Worm (Caenorhabditis elegans) whole organism, L2 larva: ENCODE results near the gene H11E01.3.
A peak's percentile ranks its signal among the peaks of the same experiment; 100 is the strongest.

Source experiments
- C34F6.9 ChIP-seq: fragments of 150-350 bp; optimal IDR thresholded peaks from 2 replicates; lab custom pipeline; 2014; ENCODE audit warnings: missing biosample characterization, missing genetic modification characterization
- F13H6.1 ChIP-seq: sonication (generic microtip); optimal IDR thresholded peaks from 2 replicates; lab custom pipeline; 2016; ENCODE audit warnings: missing genetic modification characterization, missing compliant biosample characterization
- Y55F3AM.14 ChIP-seq: fragments of 200-800 bp; sonication (Bioruptor generic); optimal IDR thresholded peaks from 2 replicates; lab custom pipeline; 2018; ENCODE audit warnings: mild to moderate bottlenecking, missing genetic modification characterization, missing compliant biosample characterization
- ZK546.5 ChIP-seq: sonication (generic microtip); optimal IDR thresholded peaks from 2 replicates; lab custom pipeline; 2017; ENCODE audit warnings: missing biosample characterization, missing genetic modification characterization
- ama-1 ChIP-seq: fragments of 150-350 bp; optimal IDR thresholded peaks from 2 replicates; lab custom pipeline; 2018; ENCODE audit warnings: inconsistent platforms
- blmp-1 ChIP-seq: sonication (generic microtip); optimal IDR thresholded peaks from 2 replicates; lab custom pipeline; 2017; ENCODE audit warnings: missing genetic modification characterization, mild to moderate bottlenecking, missing compliant biosample characterization, antibody characterized with exemption, moderate library complexity; ENCODE audit not compliant: insufficient read depth
- ceh-16 ChIP-seq: fragments of 150-350 bp; optimal IDR thresholded peaks from 2 replicates; lab custom pipeline; 2014; ENCODE audit warnings: missing biosample characterization, missing genetic modification characterization
- crh-2 ChIP-seq: sonication (generic microtip); optimal IDR thresholded peaks from 2 replicates; lab custom pipeline; 2017; ENCODE audit warnings: missing biosample characterization, missing genetic modification characterization
- dmd-4 ChIP-seq: sonication (generic microtip); optimal IDR thresholded peaks from 2 replicates; lab custom pipeline; 2017; ENCODE audit warnings: missing biosample characterization, missing genetic modification characterization
- egl-27 ChIP-seq: sonication (generic microtip); optimal IDR thresholded peaks from 3 replicates; lab custom pipeline; 2017; ENCODE audit warnings: missing biosample characterization, missing genetic modification reagents, missing genetic modification characterization
- elt-3 ChIP-seq: sonication (generic microtip); optimal IDR thresholded peaks from 2 replicates; lab custom pipeline; 2017; ENCODE audit warnings: missing biosample characterization, missing genetic modification characterization
- fos-1 ChIP-seq: fragments of 150-350 bp; optimal IDR thresholded peaks from 2 replicates; lab custom pipeline; 2014; ENCODE audit warnings: missing biosample characterization, missing genetic modification characterization
- lin-11 ChIP-seq: fragments of 150-350 bp; sonication (generic microtip); optimal IDR thresholded peaks from 2 replicates; lab custom pipeline; 2014; ENCODE audit warnings: missing biosample characterization, missing genetic modification characterization, inconsistent platforms, mixed read lengths
- lin-13 ChIP-seq: fragments of 150-350 bp; optimal IDR thresholded peaks from 2 replicates; lab custom pipeline; 2014; ENCODE audit warnings: missing biosample characterization, missing genetic modification reagents, missing genetic modification characterization
- lin-39 ChIP-seq: fragments of 150-350 bp; optimal IDR thresholded peaks from 2 replicates; lab custom pipeline; 2014; ENCODE audit warnings: missing biosample characterization, missing genetic modification reagents, missing genetic modification characterization
- lsy-2 ChIP-seq, 2 experiments: fragments of 150-350 bp in 1 of 2; sonication (generic microtip) in 1 of 2; optimal IDR thresholded peaks; 2 replicates each; lab custom pipeline; 2014 to 2017; ENCODE audit warnings: missing biosample characterization in 2 of 2, missing genetic modification characterization in 2 of 2
- mab-5 ChIP-seq: fragments of 150-350 bp; optimal IDR thresholded peaks from 2 replicates; lab custom pipeline; 2014; ENCODE audit warnings: missing biosample characterization, missing genetic modification characterization
- mbf-1 ChIP-seq: sonication (generic microtip); optimal IDR thresholded peaks from 2 replicates; lab custom pipeline; 2017; ENCODE audit warnings: missing biosample characterization, missing genetic modification characterization
- nhr-10 ChIP-seq: sonication (generic microtip); optimal IDR thresholded peaks from 2 replicates; lab custom pipeline; 2017; ENCODE audit warnings: missing biosample characterization, missing genetic modification characterization
- nhr-11 ChIP-seq: fragments of 150-350 bp; optimal IDR thresholded peaks from 2 replicates; lab custom pipeline; 2014; ENCODE audit warnings: missing biosample characterization, missing genetic modification characterization
- nhr-12 ChIP-seq: fragments of 150-350 bp; optimal IDR thresholded peaks from 2 replicates; lab custom pipeline; 2014; ENCODE audit warnings: missing biosample characterization, missing genetic modification characterization
- nhr-129 ChIP-seq: fragments of 150-350 bp; optimal IDR thresholded peaks from 2 replicates; lab custom pipeline; 2014; ENCODE audit warnings: missing biosample characterization, missing genetic modification characterization
- nhr-21 ChIP-seq: fragments of 150-350 bp; optimal IDR thresholded peaks from 2 replicates; lab custom pipeline; 2014; ENCODE audit warnings: missing biosample characterization, missing genetic modification characterization
- nhr-237 ChIP-seq: fragments of 150-350 bp; optimal IDR thresholded peaks from 2 replicates; lab custom pipeline; 2014; ENCODE audit warnings: missing biosample characterization, missing genetic modification characterization
- nhr-25 ChIP-seq: fragments of 150-350 bp; sonication (generic microtip); optimal IDR thresholded peaks from 3 replicates; lab custom pipeline; 2014; ENCODE audit warnings: missing biosample characterization, missing genetic modification characterization
- nhr-6 ChIP-seq: fragments of 150-350 bp; optimal IDR thresholded peaks from 2 replicates; lab custom pipeline; 2014; ENCODE audit warnings: missing biosample characterization, missing genetic modification characterization
- nhr-77 ChIP-seq: fragments of 150-350 bp; optimal IDR thresholded peaks from 2 replicates; lab custom pipeline; 2014; ENCODE audit warnings: missing biosample characterization, missing genetic modification characterization
- peb-1 ChIP-seq: fragments of 150-350 bp; optimal IDR thresholded peaks from 2 replicates; lab custom pipeline; 2014; ENCODE audit warnings: missing biosample characterization, missing genetic modification characterization
- sem-4 ChIP-seq: fragments of 150-350 bp; optimal IDR thresholded peaks from 2 replicates; lab custom pipeline; 2014; ENCODE audit warnings: missing biosample characterization, missing genetic modification reagents, missing genetic modification characterization
- sma-3 ChIP-seq: sonication (generic microtip); optimal IDR thresholded peaks from 2 replicates; lab custom pipeline; 2016; ENCODE audit warnings: missing genetic modification reagents, missing genetic modification characterization, missing compliant biosample characterization
- sma-9 ChIP-seq, 2 experiments: fragments of 150-350 bp in 1 of 2; sonication (generic microtip) in 1 of 2; optimal IDR thresholded peaks; 2 replicates each; lab custom pipeline; 2014 to 2016; ENCODE audit warnings: missing genetic modification characterization in 2 of 2, mild to moderate bottlenecking in 1 of 2, missing biosample characterization in 1 of 2, missing compliant biosample characterization in 1 of 2, missing genetic modification reagents in 1 of 2, moderate library complexity in 1 of 2
- snpc-4 ChIP-seq: fragments of 150-350 bp; optimal IDR thresholded peaks from 2 replicates; lab custom pipeline; 2014; ENCODE audit warnings: missing biosample characterization, missing genetic modification characterization
- unc-62 ChIP-seq: fragments of 150-350 bp; optimal IDR thresholded peaks from 2 replicates; lab custom pipeline; 2014; ENCODE audit warnings: missing biosample characterization, missing genetic modification reagents, missing genetic modification characterization
- zag-1 ChIP-seq: fragments of 150-350 bp; optimal IDR thresholded peaks from 2 replicates; lab custom pipeline; 2014; ENCODE audit warnings: missing biosample characterization, missing genetic modification characterization
- ztf-1 ChIP-seq: fragments of 200-800 bp; sonication (Bioruptor generic); conservative IDR thresholded peaks from 2 replicates; pipeline ENCODE4 v1.3.6; 2022; ENCODE audit warnings: missing genetic modification characterization, missing compliant biosample characterization
- ztf-11 ChIP-seq: sonication (generic microtip); optimal IDR thresholded peaks from 2 replicates; lab custom pipeline; 2017; ENCODE audit warnings: missing biosample characterization, missing genetic modification characterization
- ztf-4 ChIP-seq: fragments of 150-350 bp; optimal IDR thresholded peaks from 2 replicates; lab custom pipeline; 2014; ENCODE audit warnings: missing biosample characterization, missing genetic modification characterization

Gene H11E01.3

ce11 chrX:1604606-1605005 lies at the start of gene H11E01.3:
TSS of gene H11E01.3 (plus strand) at chrX:1604906.
- TF ChIP-seq mbf-1 (tag; lab: Kevin White, UChicago) (no peak), fos-1 (tag; lab: Kevin White, UChicago) (no peak), nhr-25 (no peak), ZK546.5 (tag; lab: Kevin White, UChicago) (no peak), lin-11 (tag; lab: Kevin White, UChicago) (no peak), nhr-11 (tag; lab: Kevin White, UChicago) (no peak)

- TF ChIP-seq nhr-77 (tag; lab: Kevin White, UChicago) (no peak), nhr-129 (tag; lab: Kevin White, UChicago) (no peak), sma-9 (GFP tag; optimal IDR thresholded peaks at IDR 0.05; lab: Kevin White, UChicago) (no peak), sma-9 (tag; optimal IDR thresholded peaks at IDR 0.05; lab: Kevin White, UChicago) (no peak), dmd-4 (tag; lab: Kevin White, UChicago) (no peak), C34F6.9 (tag; lab: Kevin White, UChicago) (no peak), lin-39 (tag; lab: Kevin White, UChicago) (no peak), nhr-21 (no peak), lin-13 (no peak), elt-3 (tag; lab: Kevin White, UChicago) (no peak), snpc-4 (tag; lab: Kevin White, UChicago) (no peak), mbf-1 (tag; lab: Kevin White, UChicago) (no peak), blmp-1 (tag; lab: Kevin White, UChicago) (no peak), ceh-16 (tag; lab: Kevin White, UChicago) (no peak), nhr-25 (no peak), nhr-10 (tag; lab: Kevin White, UChicago) (no peak), ztf-11 (tag; lab: Kevin White, UChicago) (no peak), nhr-6 (no peak)
Observed at ce11 chrX:1556917-1557316, 47.8 kb upstream of the H11E01.3 start.

ce11 chrX:1568377-1568776 lies 36.3 kb upstream of the H11E01.3 start, which contains the start of gene H02F09.3:
TSS of gene H02F09.3 (plus strand) at chrX:1568677.
- TF ChIP-seq nhr-21, result no peak
- TF ChIP-seq egl-27 (tag; lab: Kevin White, UChicago), result no peak
- no peak for TF ChIP-seq unc-62 (GFP tag; lab: Kevin White, UChicago)

ce11 chrX:1571949-1572348 lies 32.8 kb upstream of the H11E01.3 start, which contains the start of gene H02F09.2:
TSS of gene H02F09.2 (plus strand) at chrX:1572249.
- TF ChIP-seq peb-1 (tag; lab: Kevin White, UChicago) (no peak), mbf-1 (tag; lab: Kevin White, UChicago) (no peak), nhr-77 (tag; lab: Kevin White, UChicago) (no peak), nhr-10 (tag; lab: Kevin White, UChicago) (no peak), lsy-2 (tag; optimal IDR thresholded peaks at IDR 0.05; lab: Kevin White, UChicago) (no peak), ztf-11 (tag; lab: Kevin White, UChicago) (no peak), ceh-16 (tag; lab: Kevin White, UChicago) (no peak), crh-2 (tag; lab: Kevin White, UChicago) (no peak), zag-1 (tag; lab: Kevin White, UChicago) (no peak), dmd-4 (tag; lab: Kevin White, UChicago) (no peak), nhr-6 (no peak)

- TF ChIP-seq nhr-6 (no peak), ztf-11 (tag; lab: Kevin White, UChicago) (no peak), ztf-1 (GFP tag; lab: Robert Waterston, UW) (no peak), mbf-1 (tag; lab: Kevin White, UChicago) (no peak), zag-1 (tag; lab: Kevin White, UChicago) (no peak), nhr-10 (tag; lab: Kevin White, UChicago) (no peak), ztf-4 (tag; lab: Kevin White, UChicago) (no peak)
Observed at ce11 chrX:1576337-1576736, 28.4 kb upstream of the H11E01.3 start, which contains the start of gene wrt-9. TSS of gene wrt-9 (plus strand) at chrX:1576637.

ce11 chrX:1578682-1579081 lies 26.0 kb upstream of the H11E01.3 start:
- no peak for TF ChIP-seq ZK546.5 (tag; lab: Kevin White, UChicago)
- TF ChIP-seq dmd-4 (tag; lab: Kevin White, UChicago), result no peak
- no peak for TF ChIP-seq ztf-11 (tag; lab: Kevin White, UChicago)
- TF ChIP-seq fos-1 (tag; lab: Kevin White, UChicago), result no peak
- TF ChIP-seq nhr-11 (tag; lab: Kevin White, UChicago), result no peak
- no peak for TF ChIP-seq ceh-16 (tag; lab: Kevin White, UChicago)
- TF ChIP-seq crh-2 (tag; lab: Kevin White, UChicago), result no peak
- TF ChIP-seq nhr-237, result no peak
- no peak for TF ChIP-seq F13H6.1 (tag; lab: Kevin White, UChicago)
- TF ChIP-seq nhr-129 (tag; lab: Kevin White, UChicago), result no peak
- TF ChIP-seq C34F6.9 (tag; lab: Kevin White, UChicago), result no peak
- peak; percentile 41 for TF ChIP-seq blmp-1 (tag; lab: Kevin White, UChicago)
- TF ChIP-seq lin-39 (tag; lab: Kevin White, UChicago), result no peak
- no peak for TF ChIP-seq sem-4 (tag; lab: Kevin White, UChicago)
- peak; percentile 10 for TF ChIP-seq nhr-21
- peak; percentile 12 for TF ChIP-seq nhr-25
- TF ChIP-seq elt-3 (tag; lab: Kevin White, UChicago), result no peak
- no peak for TF ChIP-seq nhr-12 (tag; lab: Kevin White, UChicago)
- no peak for TF ChIP-seq sma-3
- peak; percentile 10 for TF ChIP-seq Y55F3AM.14 (GFP tag; lab: Kevin White, UChicago)
- no peak for TF ChIP-seq sma-9 (GFP tag; optimal IDR thresholded peaks at IDR 0.05; lab: Kevin White, UChicago)
- no peak for TF ChIP-seq sma-9 (tag; optimal IDR thresholded peaks at IDR 0.05; lab: Kevin White, UChicago)
- no peak for TF ChIP-seq mab-5 (tag; lab: Kevin White, UChicago)
- TF ChIP-seq ztf-1 (GFP tag; lab: Robert Waterston, UW), result no peak
- no peak for TF ChIP-seq ama-1 (lab: Kevin White, UChicago)
- TF ChIP-seq unc-62 (GFP tag; lab: Kevin White, UChicago), result no peak
- TF ChIP-seq snpc-4 (tag; lab: Kevin White, UChicago), result no peak
- no peak for TF ChIP-seq nhr-77 (tag; lab: Kevin White, UChicago)
- no peak for TF ChIP-seq egl-27 (tag; lab: Kevin White, UChicago)
